Worm (Caenorhabditis elegans): Measurements from ENCODE around the gene srx-67.

srx-67 gene

ce11 chrV:3912472-3912871 lies 4.1 kb upstream of the srx-67 start, which contains the start of gene srx-68:
srx-68 (plus strand) TSS chrV:3912772.
- no peak for TF ChIP-seq jun-1 (tag; optimal IDR thresholded peaks at IDR 0.05)
- TF ChIP-seq hmg-11 (tag; optimal IDR thresholded peaks at IDR 0.05): no peak
- no peak for TF ChIP-seq pha-4 (tag; optimal IDR thresholded peaks at IDR 0.05)
- TF ChIP-seq nhr-25 (tag; optimal IDR thresholded peaks at IDR 0.05): no peak
- TF ChIP-seq fkh-10 (GFP tag; optimal IDR thresholded peaks at IDR 0.05): no peak
- TF ChIP-seq mdl-1 (tag; optimal IDR thresholded peaks at IDR 0.05): no peak

- TF ChIP-seq ceh-9 (tag; optimal IDR thresholded peaks at IDR 0.05) (no peak), elt-3 (tag; optimal IDR thresholded peaks at IDR 0.05) (no peak), elt-2 (tag; optimal IDR thresholded peaks at IDR 0.05) (no peak), mdl-1 (tag; optimal IDR thresholded peaks at IDR 0.05) (no peak), hmg-11 (tag; optimal IDR thresholded peaks at IDR 0.05) (no peak), fos-1 (tag; optimal IDR thresholded peaks at IDR 0.05) (no peak), nhr-237 (tag; optimal IDR thresholded peaks at IDR 0.05) (no peak)
These were observed 3.4 kb upstream of the srx-67 start for ce11 chrV:3913131-3913530.

ce11 chrV:3919289-3919688 lies 2.7 kb downstream of the srx-67 start, which contains the start of gene srx-66:
srx-66 (plus strand) TSS chrV:3919589.
- TF ChIP-seq ama-1 (optimal IDR thresholded peaks at IDR 0.05) (no peak), pha-4 (tag; optimal IDR thresholded peaks at IDR 0.05) (no peak), egl-27 (tag; optimal IDR thresholded peaks at IDR 0.05) (no peak), nhr-25 (tag; optimal IDR thresholded peaks at IDR 0.05) (no peak), lin-39 (tag; optimal IDR thresholded peaks at IDR 0.05) (no peak), ztf-11 (tag; optimal IDR thresholded peaks at IDR 0.05) (no peak), elt-3 (tag; optimal IDR thresholded peaks at IDR 0.05) (no peak), daf-12 (tag; optimal IDR thresholded peaks at IDR 0.05) (no peak), ZK546.5 (tag; optimal IDR thresholded peaks at IDR 0.05) (no peak), nfya-1 (tag; optimal IDR thresholded peaks at IDR 0.05; ENCODE audit: insufficient read depth) (no peak), lsy-12 (tag; optimal IDR thresholded peaks at IDR 0.05) (no peak), zag-1 (tag; optimal IDR thresholded peaks at IDR 0.05) (no peak), pqm-1 (tag; optimal IDR thresholded peaks at IDR 0.05) (no peak), elt-1 (tag; optimal IDR thresholded peaks at IDR 0.05) (no peak), tbx-2 (tag; optimal IDR thresholded peaks at IDR 0.05) (no peak), R02D3.7 (tag; optimal IDR thresholded peaks at IDR 0.05) (no peak), ceh-82 (tag; optimal IDR thresholded peaks at IDR 0.05) (no peak)

ce11 chrV:3921635-3922034 lies 5.1 kb downstream of the srx-67 start, which contains the start of gene srx-65:
srx-65 (plus strand) TSS chrV:3921935.
- TF ChIP-seq elt-3 (tag; optimal IDR thresholded peaks at IDR 0.05): no peak
- no peak for TF ChIP-seq unc-62 (GFP tag; optimal IDR thresholded peaks at IDR 0.05)
- TF ChIP-seq pha-4 (tag; optimal IDR thresholded peaks at IDR 0.05): no peak
- TF ChIP-seq nhr-11 (tag; optimal IDR thresholded peaks at IDR 0.05): no peak
- no peak for TF ChIP-seq fkh-10 (GFP tag; optimal IDR thresholded peaks at IDR 0.05)
- TF ChIP-seq ztf-4 (tag; optimal IDR thresholded peaks at IDR 0.05): no peak
- TF ChIP-seq nhr-76 (tag; optimal IDR thresholded peaks at IDR 0.05): no peak
- TF ChIP-seq skn-1 (tag; optimal IDR thresholded peaks at IDR 0.05): no peak
- TF ChIP-seq nhr-25 (tag; optimal IDR thresholded peaks at IDR 0.05): no peak
- no peak for TF ChIP-seq eor-1 (tag; optimal IDR thresholded peaks at IDR 0.05)
- no peak for TF ChIP-seq jun-1 (tag; optimal IDR thresholded peaks at IDR 0.05)
- no peak for TF ChIP-seq ama-1 (optimal IDR thresholded peaks at IDR 0.05)
- TF ChIP-seq nhr-12 (tag; optimal IDR thresholded peaks at IDR 0.05): no peak
- TF ChIP-seq ceh-16 (tag; optimal IDR thresholded peaks at IDR 0.05): no peak
- no peak for TF ChIP-seq nhr-43 (tag; optimal IDR thresholded peaks at IDR 0.05; ENCODE audit: poor library complexity, severe bottlenecking)
- TF ChIP-seq hmg-11 (tag; optimal IDR thresholded peaks at IDR 0.05): no peak
- TF ChIP-seq tbx-2 (tag; optimal IDR thresholded peaks at IDR 0.05): no peak
- TF ChIP-seq nfya-1 (tag; optimal IDR thresholded peaks at IDR 0.05; ENCODE audit: insufficient read depth): no peak
- TF ChIP-seq nhr-237 (tag; optimal IDR thresholded peaks at IDR 0.05): no peak
- TF ChIP-seq aly-2 (tag; optimal IDR thresholded peaks at IDR 0.05): no peak

ce11 chrV:3922547-3922946 lies 6.0 kb downstream of the srx-67 start:
- TF ChIP-seq unc-62 (GFP tag; optimal IDR thresholded peaks at IDR 0.05): no peak
- TF ChIP-seq elt-2 (tag; optimal IDR thresholded peaks at IDR 0.05): no peak
- no peak for TF ChIP-seq daf-12 (tag; optimal IDR thresholded peaks at IDR 0.05)
- TF ChIP-seq R02D3.7 (tag; optimal IDR thresholded peaks at IDR 0.05): no peak
- no peak for TF ChIP-seq lsy-12 (tag; optimal IDR thresholded peaks at IDR 0.05)
- no peak for TF ChIP-seq nhr-12 (tag; optimal IDR thresholded peaks at IDR 0.05)
- TF ChIP-seq mml-1 (tag; optimal IDR thresholded peaks at IDR 0.05): no peak
- no peak for TF ChIP-seq ceh-16 (tag; optimal IDR thresholded peaks at IDR 0.05)
- TF ChIP-seq ceh-82 (tag; optimal IDR thresholded peaks at IDR 0.05): no peak
- no peak for TF ChIP-seq jun-1 (tag; optimal IDR thresholded peaks at IDR 0.05)
- TF ChIP-seq nhr-43 (tag; optimal IDR thresholded peaks at IDR 0.05; ENCODE audit: poor library complexity, severe bottlenecking): no peak
- TF ChIP-seq aly-2 (tag; optimal IDR thresholded peaks at IDR 0.05): no peak
- TF ChIP-seq ztf-4 (tag; optimal IDR thresholded peaks at IDR 0.05): no peak
- no peak for TF ChIP-seq lin-39 (tag; optimal IDR thresholded peaks at IDR 0.05)
- no peak for TF ChIP-seq nhr-67 (tag; optimal IDR thresholded peaks at IDR 0.05)
- no peak for TF ChIP-seq ama-1 (optimal IDR thresholded peaks at IDR 0.05)
- no peak for TF ChIP-seq ztf-11 (tag; optimal IDR thresholded peaks at IDR 0.05)
- no peak for TF ChIP-seq eor-1 (tag; optimal IDR thresholded peaks at IDR 0.05)
- no peak for TF ChIP-seq nhr-25 (tag; optimal IDR thresholded peaks at IDR 0.05)
- no peak for TF ChIP-seq unc-39 (tag; optimal IDR thresholded peaks at IDR 0.05)
